Fruit fly (Drosophila melanogaster): Measurements from ENCODE around the gene mAChR-B.

- TF ChIP-seq CG8478 (optimal IDR thresholded peaks at IDR 0.05) (no peak), CTCF (optimal IDR thresholded peaks at IDR 0.05) (no peak)
Measured at dm6 chr3R:8134544-8134943, 75.5 kb downstream of the mAChR-B start.
